Fruit fly (Drosophila melanogaster) whole organism, pupa: ENCODE data around the gene p.

ENCODE experiments used
- CG13204 ChIP-seq: fragments of 200-800 bp; sonication (Bioruptor generic); optimal IDR thresholded peaks from 2 replicates; lab custom pipeline; 2018; ENCODE audit warnings: missing biosample characterization, mild to moderate bottlenecking, missing genetic modification characterization, moderate library complexity
- CG9948 ChIP-seq: fragments of 200-800 bp; sonication (Bioruptor generic); optimal IDR thresholded peaks from 2 replicates; lab custom pipeline; 2018; ENCODE audit warnings: missing biosample characterization, mild to moderate bottlenecking, missing genetic modification characterization, moderate library complexity
- EcR ChIP-seq: fragments of 200-800 bp; sonication (Bioruptor generic); optimal IDR thresholded peaks from 3 replicates; lab custom pipeline; 2019; ENCODE audit warnings: missing biosample characterization, missing genetic modification characterization, mild to moderate bottlenecking, moderate library complexity, missing genetic modification reagents
- Snoo ChIP-seq: fragments of 200-800 bp; sonication (Bioruptor generic); optimal IDR thresholded peaks from 3 replicates; lab custom pipeline; 2017; ENCODE audit warnings: missing biosample characterization, mild to moderate bottlenecking, missing genetic modification characterization, inconsistent platforms

DNA sequence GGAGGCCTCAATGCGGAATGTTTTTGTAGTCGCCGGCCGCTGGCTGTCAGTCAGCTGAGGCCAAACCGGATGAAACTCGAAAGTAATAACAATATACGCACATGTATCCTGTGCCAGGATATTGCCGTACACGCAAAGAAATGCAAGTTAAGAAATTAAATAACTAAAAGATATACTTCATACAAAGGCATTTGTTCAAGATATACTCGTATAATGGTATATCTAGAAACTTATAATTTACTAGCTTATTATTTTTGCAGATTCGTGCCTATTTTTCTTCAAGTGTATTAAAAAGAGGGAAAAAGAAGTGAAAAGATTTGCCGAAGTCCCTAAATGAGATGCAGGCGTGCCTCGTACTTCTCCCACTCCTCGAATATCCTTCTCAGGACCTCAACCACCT lies 12.8 kb upstream of the p start:
- TF ChIP-seq CG9948 (tag; lab: Kevin White, UChicago) (no peak), Snoo (tag; lab: Kevin White, UChicago) (no peak), CG13204 (GFP tag; lab: Kevin White, UChicago) (no peak), EcR (GFP tag; lab: Kevin White, UChicago) (no peak)
